Worm (Caenorhabditis elegans) whole organism, young adult: ENCODE results near the gene cni-1.

ENCODE experiments used
- F10E7.11 ChIP-seq: sonication (generic microtip); optimal IDR thresholded peaks from 2 replicates; lab custom pipeline; 2017; ENCODE audit warnings: mild to moderate bottlenecking, missing genetic modification characterization, moderate library complexity, missing compliant biosample characterization
- F22D6.2 ChIP-seq: sonication (generic microtip); optimal IDR thresholded peaks from 2 replicates; lab custom pipeline; 2016; ENCODE audit warnings: mild to moderate bottlenecking, missing genetic modification characterization, missing compliant biosample characterization
- F33H1.4 ChIP-seq: fragments of 200-800 bp; sonication (Bioruptor generic); IDR thresholded peaks from 2 replicates; pipeline ENCODE4 v1.3.6; 2022; ENCODE audit warnings: missing genetic modification reagents, missing genetic modification characterization, missing compliant biosample characterization
- F37B4.10 ChIP-seq: fragments of 200-800 bp; sonication (Bioruptor generic); IDR thresholded peaks from 2 replicates; pipeline ENCODE4 v1.3.6; 2022; ENCODE audit warnings: missing genetic modification characterization, missing compliant biosample characterization
- F39B2.1 ChIP-seq: fragments of 200-800 bp; sonication (Bioruptor generic); IDR thresholded peaks from 2 replicates; pipeline ENCODE4 v1.3.6; 2022; ENCODE audit warnings: missing genetic modification reagents, missing genetic modification characterization, missing compliant biosample characterization
- F55B11.4 ChIP-seq: sonication (generic microtip); optimal IDR thresholded peaks from 2 replicates; lab custom pipeline; 2016; ENCODE audit warnings: missing compliant biosample characterization, missing genetic modification characterization, borderline replicate concordance; ENCODE audit not compliant: insufficient read depth
- F57C9.4 ChIP-seq: sonication (generic microtip); optimal IDR thresholded peaks from 2 replicates; lab custom pipeline; 2017; ENCODE audit warnings: mild to moderate bottlenecking, missing genetic modification characterization, missing compliant biosample characterization
- T07F8.4 ChIP-seq: sonication (generic microtip); optimal IDR thresholded peaks from 2 replicates; lab custom pipeline; 2016; ENCODE audit warnings: mild to moderate bottlenecking, missing genetic modification characterization, moderate library complexity, missing compliant biosample characterization
- Y56A3A.18 ChIP-seq: fragments of 200-800 bp; sonication (Bioruptor generic); IDR thresholded peaks from 2 replicates; pipeline ENCODE4 v1.3.6; 2022; ENCODE audit warnings: missing genetic modification reagents, missing genetic modification characterization, missing compliant biosample characterization
- attf-3 ChIP-seq: fragments of 200-800 bp; sonication (Bioruptor generic); conservative IDR thresholded peaks from 2 replicates; pipeline ENCODE4 v1.3.6; 2022; ENCODE audit warnings: missing genetic modification reagents, missing genetic modification characterization, missing compliant biosample characterization
- bed-2 ChIP-seq: fragments of 200-800 bp; sonication (Bioruptor generic); IDR thresholded peaks from 2 replicates; pipeline ENCODE4 v1.3.6; 2022; ENCODE audit warnings: missing genetic modification reagents, missing genetic modification characterization, missing compliant biosample characterization
- ceh-91 ChIP-seq: fragments of 200-800 bp; sonication (Bioruptor generic); IDR thresholded peaks from 2 replicates; pipeline ENCODE4 v1.3.6; 2022; ENCODE audit warnings: missing genetic modification reagents, missing genetic modification characterization, missing compliant biosample characterization
- die-1 ChIP-seq: sonication (generic microtip); optimal IDR thresholded peaks from 2 replicates; lab custom pipeline; 2016; ENCODE audit warnings: missing genotype, mild to moderate bottlenecking, missing genetic modification characterization, missing compliant biosample characterization
- dpff-1 ChIP-seq: sonication (generic microtip); optimal IDR thresholded peaks from 2 replicates; lab custom pipeline; 2017; ENCODE audit warnings: mild to moderate bottlenecking, missing genetic modification characterization, missing compliant biosample characterization
- gei-17 ChIP-seq: fragments of 200-800 bp; sonication (Bioruptor generic); optimal IDR thresholded peaks from 2 replicates; lab custom pipeline; 2018; ENCODE audit warnings: mild to moderate bottlenecking, missing genetic modification characterization, missing compliant biosample characterization
- him-1 ChIP-seq: sonication (generic microtip); optimal IDR thresholded peaks from 2 replicates; lab custom pipeline; 2016; ENCODE audit warnings: missing genotype, missing genetic modification reagents, missing genetic modification characterization, missing compliant biosample characterization
- hlh-26 ChIP-seq: fragments of 200-800 bp; sonication (Bioruptor generic); conservative IDR thresholded peaks from 2 replicates; pipeline ENCODE4 v1.3.6; 2022; ENCODE audit warnings: missing genetic modification reagents, missing genetic modification characterization, missing compliant biosample characterization
- hsf-1 ChIP-seq: fragments of 200-800 bp; sonication (Bioruptor generic); IDR thresholded peaks from 2 replicates; pipeline ENCODE4 v1.3.6; 2022; ENCODE audit warnings: missing genetic modification reagents, missing genetic modification characterization, missing compliant biosample characterization
- lin-26 ChIP-seq: fragments of 200-800 bp; sonication (Bioruptor generic); IDR thresholded peaks from 2 replicates; pipeline ENCODE4 v1.3.6; 2022; ENCODE audit warnings: missing genetic modification reagents, missing genetic modification characterization, missing compliant biosample characterization
- lin-35 ChIP-seq, 3 experiments: fragments of 150-350 bp in 2 of 3; sonication (generic microtip) in 1 of 3; optimal IDR thresholded peaks; 2 replicates each; lab custom pipeline; 2014 to 2018; ENCODE audit warnings: missing biosample characterization in 3 of 3, missing genetic modification characterization in 3 of 3, missing genetic modification reagents in 3 of 3
- lsy-27 ChIP-seq: sonication (generic microtip); optimal IDR thresholded peaks from 2 replicates; lab custom pipeline; 2017; ENCODE audit warnings: missing genetic modification characterization, mild to moderate bottlenecking, missing compliant biosample characterization, antibody characterized with exemption, missing genotype, borderline replicate concordance; ENCODE audit not compliant: insufficient read depth
- madf-10 ChIP-seq: sonication (generic microtip); optimal IDR thresholded peaks from 2 replicates; lab custom pipeline; 2016; ENCODE audit warnings: mild to moderate bottlenecking, missing genetic modification characterization, missing compliant biosample characterization
- madf-6 ChIP-seq: fragments of 200-800 bp; sonication (Bioruptor generic); IDR thresholded peaks from 2 replicates; pipeline ENCODE4 v1.3.6; 2022; ENCODE audit warnings: missing genetic modification reagents, missing genetic modification characterization, missing compliant biosample characterization
- mel-28 ChIP-seq: sonication (generic microtip); optimal IDR thresholded peaks from 2 replicates; lab custom pipeline; 2016; ENCODE audit warnings: borderline replicate concordance, mild to moderate bottlenecking, missing genetic modification characterization, missing compliant biosample characterization
- nfyb-1 ChIP-seq: fragments of 200-800 bp; sonication (Bioruptor generic); IDR thresholded peaks from 2 replicates; pipeline ENCODE4 v1.3.6; 2022; ENCODE audit warnings: missing genetic modification reagents, missing genetic modification characterization, missing compliant biosample characterization
- nhr-90 ChIP-seq: sonication (generic microtip); optimal IDR thresholded peaks from 2 replicates; lab custom pipeline; 2016; ENCODE audit warnings: missing genotype, mild to moderate bottlenecking, missing genetic modification characterization, missing compliant biosample characterization
- snpc-1.1 ChIP-seq: sonication (generic microtip); optimal IDR thresholded peaks from 2 replicates; lab custom pipeline; 2017; ENCODE audit warnings: missing genetic modification characterization, mild to moderate bottlenecking, missing compliant biosample characterization, antibody characterized with exemption, moderate library complexity, missing genotype, missing genetic modification reagents; ENCODE audit not compliant: insufficient read depth
- snpc-4 ChIP-seq, 5 experiments: fragments of 150-350 bp in 1 of 5; sonication (generic microtip) in 4 of 5; optimal IDR thresholded peaks; 2 replicates each; lab custom pipeline; 2014 to 2018; ENCODE audit warnings: missing genetic modification characterization in 5 of 5, missing biosample characterization in 3 of 5, antibody characterized with exemption in 2 of 5, mild to moderate bottlenecking in 2 of 5, missing compliant biosample characterization in 2 of 5, missing genotype in 2 of 5, moderate library complexity in 2 of 5, missing genetic modification reagents in 1 of 5
- tlf-1 ChIP-seq: fragments of 200-800 bp; sonication (Bioruptor generic); optimal IDR thresholded peaks from 2 replicates; lab custom pipeline; 2018; ENCODE audit warnings: mild to moderate bottlenecking, missing genetic modification characterization, missing compliant biosample characterization
- unc-130 ChIP-seq: sonication (generic microtip); optimal IDR thresholded peaks from 2 replicates; lab custom pipeline; 2016; ENCODE audit warnings: missing genetic modification reagents, missing genetic modification characterization, missing compliant biosample characterization
- unc-62 ChIP-seq: fragments of 150-350 bp; optimal IDR thresholded peaks from 2 replicates; lab custom pipeline; 2014; ENCODE audit warnings: missing biosample characterization, missing genetic modification reagents, missing genetic modification characterization
- zim-3 ChIP-seq: sonication (generic microtip); optimal IDR thresholded peaks from 2 replicates; lab custom pipeline; 2017; ENCODE audit warnings: mild to moderate bottlenecking, missing genetic modification characterization, moderate library complexity, missing compliant biosample characterization
- ztf-22 ChIP-seq: fragments of 200-800 bp; sonication (Bioruptor generic); optimal IDR thresholded peaks from 2 replicates; lab custom pipeline; 2018; ENCODE audit warnings: mild to moderate bottlenecking, missing genetic modification characterization, moderate library complexity, missing compliant biosample characterization
- ztf-26 ChIP-seq: sonication (generic microtip); optimal IDR thresholded peaks from 2 replicates; lab custom pipeline; 2017; ENCODE audit warnings: missing genetic modification characterization, missing compliant biosample characterization

The cni-1 gene

DNA sequence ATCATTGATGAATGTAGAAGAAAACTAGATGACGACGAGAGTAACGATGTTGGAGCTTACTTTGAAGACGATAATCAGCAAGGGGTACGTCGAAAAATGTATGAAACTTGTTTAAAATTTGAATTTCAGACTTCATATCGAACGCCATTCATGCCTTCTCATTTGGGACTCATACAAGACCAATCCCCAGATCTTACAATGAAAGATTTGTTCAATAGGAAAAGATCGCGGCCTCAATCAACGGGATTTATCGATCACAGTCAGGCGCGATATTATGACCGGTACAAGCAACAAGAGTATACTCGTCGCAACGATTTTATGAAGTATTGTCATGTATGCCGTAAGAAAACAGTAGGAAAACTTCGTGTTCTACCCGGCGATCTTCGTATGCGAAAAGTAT is 3.3 kb upstream of the cni-1 start:
- no peak for TF ChIP-seq lsy-27 (tag; lab: Kevin White, UChicago)
- TF ChIP-seq hlh-26 (GFP tag; lab: Robert Waterston, UW) = no peak
- no peak for TF ChIP-seq F39B2.1
- TF ChIP-seq die-1 (tag; lab: Kevin White, UChicago) = no peak
- no peak for TF ChIP-seq F22D6.2 (tag; lab: Kevin White, UChicago)
- no peak for TF ChIP-seq ztf-22
- TF ChIP-seq hsf-1 (GFP tag; lab: Robert Waterston, UW) = no peak
- TF ChIP-seq lin-26 (GFP tag; lab: Robert Waterston, UW) = no peak
- TF ChIP-seq T07F8.4 (tag; lab: Kevin White, UChicago) = no peak
- TF ChIP-seq gei-17 (GFP tag; lab: Kevin White, UChicago) = no peak
- TF ChIP-seq F55B11.4 (tag; lab: Kevin White, UChicago) = no peak
- TF ChIP-seq ztf-26 (tag; lab: Kevin White, UChicago) = no peak
- no peak for TF ChIP-seq nfyb-1
- TF ChIP-seq madf-6 (GFP tag; lab: Robert Waterston, UW) = no peak
- TF ChIP-seq lin-35 (GFP tag; optimal IDR thresholded peaks at IDR 0.05; lab: Kevin White, UChicago) = no peak
- TF ChIP-seq, all 124 proteins: peak for 0

- TF ChIP-seq F10E7.11 (tag; lab: Kevin White, UChicago) (no peak), F33H1.4 (GFP tag; lab: Robert Waterston, UW) (no peak), unc-130 (no peak), madf-10 (no peak), hlh-26 (GFP tag; lab: Robert Waterston, UW) (no peak), F37B4.10 (no peak), zim-3 (no peak), dpff-1 (no peak)
These were observed 1.3 kb downstream of the cni-1 start for ce11 chrV:13181450-13181849.

ce11 chrV:13184137-13184536 is 4.0 kb downstream of the cni-1 start, which contains the start of gene T09E8.4:
Gene T09E8.4 (minus strand): TSS chrV:13184237.
- TF ChIP-seq snpc-1.1 (tag; lab: Kevin White, UChicago) = no peak
- TF ChIP-seq Y56A3A.18 = no peak
- no peak for TF ChIP-seq ztf-22
- TF ChIP-seq unc-62 (GFP tag; lab: Kevin White, UChicago) = no peak
- no peak for TF ChIP-seq F57C9.4 (tag; lab: Kevin White, UChicago)
- no peak for TF ChIP-seq mel-28
- TF ChIP-seq snpc-4 (GFP tag; optimal IDR thresholded peaks at IDR 0.05; lab: Kevin White, UChicago) = no peak
- no peak for TF ChIP-seq snpc-4 (tag; optimal IDR thresholded peaks at IDR 0.05; lab: Kevin White, UChicago)
- no peak for TF ChIP-seq tlf-1 (GFP tag; lab: Kevin White, UChicago)
- no peak for TF ChIP-seq ceh-91 (GFP tag; lab: Robert Waterston, UW)
- no peak for TF ChIP-seq bed-2
- TF ChIP-seq nhr-90 (tag; lab: Kevin White, UChicago) = no peak

ce11 chrV:13185384-13185783 is 5.3 kb downstream of the cni-1 start, which contains the start of gene sri-6:
Gene sri-6 (plus strand): TSS chrV:13185684.
- no peak for TF ChIP-seq him-1 (tag; lab: Kevin White, UChicago)
- TF ChIP-seq attf-3 (GFP tag; lab: Robert Waterston, UW) = no peak
- TF ChIP-seq F22D6.2 (tag; lab: Kevin White, UChicago) = no peak
